Fruit fly (Drosophila melanogaster): Measurements from ENCODE around the gene CG12121.
A peak's percentile ranks its signal among the peaks of the same experiment; 100 is the strongest.

CG12121 gene

dm6 chrX:9247171-9247783 lies 15.1 kb upstream of the CG12121 start, which contains the start of the genes amx and Dsor1 (continued):
- TF ChIP-seq chm (GFP tag; IDR thresholded peaks at IDR 0.05): no peak
- no peak for TF ChIP-seq Eip74EF (GFP tag; optimal IDR thresholded peaks at IDR 0.05)
- TF ChIP-seq Ada2b (GFP tag; IDR thresholded peaks at IDR 0.05): no peak
- no peak for TF ChIP-seq CG4707 (GFP tag; optimal IDR thresholded peaks at IDR 0.05)
- no peak for TF ChIP-seq hb (GFP tag; IDR thresholded peaks at IDR 0.05; ENCODE audit: partially characterized antibody)
- no peak for TF ChIP-seq CG13624 (GFP tag; optimal IDR thresholded peaks at IDR 0.05)
- no peak for TF ChIP-seq tin (GFP tag; optimal IDR thresholded peaks at IDR 0.05)
- TF ChIP-seq CG43689 (GFP tag; IDR thresholded peaks at IDR 0.05): no peak
- TF ChIP-seq CG11560 (tag; IDR thresholded peaks at IDR 0.05): no peak
- no peak for TF ChIP-seq Abd-B (GFP tag; optimal IDR thresholded peaks at IDR 0.05)
- TF ChIP-seq hbn (GFP tag; IDR thresholded peaks at IDR 0.05; ENCODE audit: partially characterized antibody): no peak
- TF ChIP-seq Poxn (GFP tag; IDR thresholded peaks at IDR 0.05): no peak
- TF ChIP-seq pzg (GFP tag; optimal IDR thresholded peaks at IDR 0.05): peak; percentile 47
- TF ChIP-seq toy (GFP tag; IDR thresholded peaks at IDR 0.05): no peak
- TF ChIP-seq CG10462 (GFP tag; optimal IDR thresholded peaks at IDR 0.05): no peak
- TF ChIP-seq Mrtf (GFP tag; IDR thresholded peaks at IDR 0.05): no peak
- no peak for TF ChIP-seq Oli (tag; optimal IDR thresholded peaks at IDR 0.05)
- TF ChIP-seq CG2889 (GFP tag; IDR thresholded peaks at IDR 0.05): no peak
- TF ChIP-seq Dref (GFP tag; IDR thresholded peaks at IDR 0.05): no peak
- TF ChIP-seq Ravus (GFP tag; IDR thresholded peaks at IDR 0.05): no peak
- peak; percentile 50 for TF ChIP-seq trem (tag; optimal IDR thresholded peaks at IDR 0.05)
- no peak for TF ChIP-seq D19A (tag; optimal IDR thresholded peaks at IDR 0.05)
- TF ChIP-seq HLH3B (GFP tag; IDR thresholded peaks at IDR 0.05): no peak
- peak; percentile 57; the same call in 1 of the 2 replicates for TF ChIP-seq MBD-R2 (GFP tag; IDR thresholded peaks at IDR 0.05)
- TF ChIP-seq CG2120 (GFP tag; optimal IDR thresholded peaks at IDR 0.05): no peak
- TF ChIP-seq Six4 (GFP tag; optimal IDR thresholded peaks at IDR 0.05): no peak
- no peak for TF ChIP-seq CG4424 (GFP tag; optimal IDR thresholded peaks at IDR 0.05)
- no peak for TF ChIP-seq HLH54F (GFP tag; optimal IDR thresholded peaks at IDR 0.05)
- TF ChIP-seq CkIIα-i1 (GFP tag; IDR thresholded peaks at IDR 0.05): no peak
- no peak for TF ChIP-seq scrt (GFP tag; optimal IDR thresholded peaks at IDR 0.05)
- TF ChIP-seq stwl (tag; optimal IDR thresholded peaks at IDR 0.05): peak; percentile 18
- peak; percentile 71; the same call in 2 of the 3 replicates for TF ChIP-seq CG34422 (GFP tag; IDR thresholded peaks at IDR 0.05)
- TF ChIP-seq CG8089 (GFP tag; optimal IDR thresholded peaks at IDR 0.05): no peak
- TF ChIP-seq CTCF (GFP tag; optimal IDR thresholded peaks at IDR 0.05): no peak
- TF ChIP-seq fd3F (GFP tag; optimal IDR thresholded peaks at IDR 0.05): no peak
- no peak for TF ChIP-seq grn (GFP tag; optimal IDR thresholded peaks at IDR 0.05)
- no peak for TF ChIP-seq CG14441 (GFP tag; IDR thresholded peaks at IDR 0.05)
- TF ChIP-seq CG18262 (tag; optimal IDR thresholded peaks at IDR 0.05): no peak
- TF ChIP-seq E2f2 (GFP tag; IDR thresholded peaks at IDR 0.05): peak; percentile 24; the same call in 1 of the 2 replicates
- no peak for TF ChIP-seq CG12299 (tag; optimal IDR thresholded peaks at IDR 0.05)
- no peak for TF ChIP-seq nerfin-2 (GFP tag; IDR thresholded peaks at IDR 0.05; ENCODE audit: partially characterized antibody)
- TF ChIP-seq klu (GFP tag; IDR thresholded peaks at IDR 0.05): no peak
- TF ChIP-seq CG1603 (tag; optimal IDR thresholded peaks at IDR 0.05): peak; percentile 53
- no peak for TF ChIP-seq CG17568 (GFP tag; optimal IDR thresholded peaks at IDR 0.05)
- TF ChIP-seq tna (GFP tag; IDR thresholded peaks at IDR 0.05; ENCODE audit: partially characterized antibody): no peak
- TF ChIP-seq Usf (GFP tag; optimal IDR thresholded peaks at IDR 0.05): no peak
- TF ChIP-seq dm (GFP tag; optimal IDR thresholded peaks at IDR 0.05): no peak
- no peak for TF ChIP-seq lov (optimal IDR thresholded peaks at IDR 0.05)
- no peak for TF ChIP-seq lov (GFP tag; IDR thresholded peaks at IDR 0.05)
- TF ChIP-seq CG15696 (tag; optimal IDR thresholded peaks at IDR 0.05): no peak
- TF ChIP-seq CoRest (tag; optimal IDR thresholded peaks at IDR 0.05): peak; percentile 53
- TF ChIP-seq CG2875 (GFP tag; optimal IDR thresholded peaks at IDR 0.05): no peak

Data from whole organism, embryonic.